Fruit fly (Drosophila melanogaster) whole organism, embryonic: ENCODE results near the gene CG33127.

ENCODE experiments used
- BEAF-32 ChIP-seq: fragments of 200-800 bp; sonication (Bioruptor generic); optimal IDR thresholded peaks from 3 replicates; lab custom pipeline; 2017; ENCODE audit warnings: missing biosample characterization, missing genetic modification characterization, mild to moderate bottlenecking, moderate library complexity, missing genetic modification reagents
- BtbVII ChIP-seq: fragments of 200-800 bp; sonication (Bioruptor generic); optimal IDR thresholded peaks from 3 replicates; lab custom pipeline; 2017; ENCODE audit warnings: missing biosample characterization, mild to moderate bottlenecking, missing genetic modification characterization
- CG10321 ChIP-seq: fragments of 200-800 bp; sonication (Bioruptor generic); IDR thresholded peaks from 2 replicates; pipeline ENCODE4 v1.3.6; 2022; ENCODE audit warnings: missing biosample characterization, missing genetic modification characterization
- CG10462 ChIP-seq: fragments of 200-800 bp; sonication (Bioruptor generic); optimal IDR thresholded peaks from 2 replicates; lab custom pipeline; 2016; ENCODE audit warnings: missing biosample characterization, missing genetic modification characterization
- CG10543 ChIP-seq: fragments of 200-800 bp; sonication (Bioruptor generic); optimal IDR thresholded peaks from 3 replicates; lab custom pipeline; 2017; ENCODE audit warnings: missing biosample characterization, mild to moderate bottlenecking, missing genetic modification characterization, moderate library complexity
- CG11093 ChIP-seq: fragments of 200-800 bp; sonication (Bioruptor generic); IDR thresholded peaks from 3 replicates; pipeline ENCODE4 v1.3.6; 2022; ENCODE audit warnings: missing biosample characterization, missing genetic modification characterization
- CG12071 ChIP-seq: fragments of 200-800 bp; sonication (Bioruptor generic); optimal IDR thresholded peaks from 3 replicates; lab custom pipeline; 2018; ENCODE audit warnings: missing biosample characterization, mild to moderate bottlenecking, missing genetic modification characterization
- CG14710 ChIP-seq: fragments of 200-800 bp; sonication (Bioruptor generic); optimal IDR thresholded peaks from 3 replicates; lab custom pipeline; 2019; ENCODE audit warnings: missing biosample characterization, mild to moderate bottlenecking, missing genetic modification characterization, moderate library complexity
- CG14860 ChIP-seq: fragments of 200-800 bp; sonication (Bioruptor generic); IDR thresholded peaks from 3 replicates; pipeline ENCODE4 v1.3.6; 2022; ENCODE audit warnings: missing biosample characterization, missing genetic modification characterization; ENCODE audit not compliant: partially characterized antibody
- CG14965 ChIP-seq: fragments of 200-800 bp; sonication (Bioruptor generic); optimal IDR thresholded peaks from 2 replicates; lab custom pipeline; 2016; ENCODE audit warnings: missing biosample characterization, missing genetic modification characterization, borderline replicate concordance
- CG1529 ChIP-seq: fragments of 200-800 bp; sonication (Bioruptor generic); optimal IDR thresholded peaks from 3 replicates; lab custom pipeline; 2018; ENCODE audit warnings: missing biosample characterization, missing genetic modification characterization
- CG15514 ChIP-seq: fragments of 200-800 bp; sonication (Bioruptor generic); optimal IDR thresholded peaks from 3 replicates; lab custom pipeline; 2017; ENCODE audit warnings: missing biosample characterization, missing genetic modification characterization, mild to moderate bottlenecking, moderate library complexity, missing genetic modification reagents
- CG17385 ChIP-seq: fragments of 200-800 bp; sonication (Bioruptor generic); optimal IDR thresholded peaks from 3 replicates; lab custom pipeline; 2018; ENCODE audit warnings: missing biosample characterization, mild to moderate bottlenecking, missing genetic modification characterization
- CG17829 ChIP-seq: fragments of 200-800 bp; optimal IDR thresholded peaks from 2 replicates; lab custom pipeline; 2019; ENCODE audit warnings: missing biosample characterization, mild to moderate bottlenecking, missing genetic modification characterization, moderate library complexity
- CG18262 ChIP-seq: fragments of 200-800 bp; optimal IDR thresholded peaks from 3 replicates; lab custom pipeline; 2019; ENCODE audit warnings: missing biosample characterization, mild to moderate bottlenecking, missing genetic modification characterization, moderate library complexity
- CG18599 ChIP-seq: fragments of 200-800 bp; sonication (Bioruptor generic); optimal IDR thresholded peaks from 3 replicates; lab custom pipeline; 2017; ENCODE audit warnings: missing biosample characterization, missing genetic modification characterization, mild to moderate bottlenecking, moderate library complexity, missing genetic modification reagents
- CG18619 ChIP-seq: fragments of 200-800 bp; sonication (Bioruptor generic); optimal IDR thresholded peaks from 3 replicates; lab custom pipeline; 2017; ENCODE audit warnings: missing biosample characterization, mild to moderate bottlenecking, missing genetic modification characterization
- CG2116 ChIP-seq: fragments of 200-800 bp; sonication (Bioruptor generic); optimal IDR thresholded peaks from 3 replicates; lab custom pipeline; 2018; ENCODE audit warnings: missing biosample characterization, mild to moderate bottlenecking, missing genetic modification characterization
- CG3065 ChIP-seq: fragments of 200-800 bp; sonication (Bioruptor generic); optimal IDR thresholded peaks from 2 replicates; lab custom pipeline; 2016; ENCODE audit warnings: missing biosample characterization, missing genetic modification characterization
- CG3838 ChIP-seq: fragments of 200-800 bp; sonication (Bioruptor generic); optimal IDR thresholded peaks from 3 replicates; lab custom pipeline; 2016; ENCODE audit warnings: missing biosample characterization, missing genetic modification characterization
- CG5180 ChIP-seq: fragments of 200-800 bp; sonication (Bioruptor generic); optimal IDR thresholded peaks from 3 replicates; lab custom pipeline; 2017; ENCODE audit warnings: missing biosample characterization, missing genetic modification characterization, mild to moderate bottlenecking, moderate library complexity, missing genetic modification reagents
- CG6689 ChIP-seq: fragments of 200-800 bp; sonication (Bioruptor generic); IDR thresholded peaks from 2 replicates; pipeline ENCODE4 v1.3.6; 2022; ENCODE audit warnings: missing biosample characterization, missing genetic modification characterization
- CG6813 ChIP-seq: fragments of 200-800 bp; sonication (Bioruptor generic); optimal IDR thresholded peaks from 2 replicates; lab custom pipeline; 2017; ENCODE audit warnings: missing biosample characterization, missing genetic modification characterization, mild to moderate bottlenecking, moderate library complexity, missing genetic modification reagents
- CG6854 ChIP-seq: fragments of 200-800 bp; sonication (Bioruptor generic); optimal IDR thresholded peaks from 3 replicates; lab custom pipeline; 2017; ENCODE audit warnings: missing biosample characterization, mild to moderate bottlenecking, missing genetic modification characterization
- CG7271 ChIP-seq: fragments of 200-800 bp; sonication (Bioruptor generic); optimal IDR thresholded peaks from 2 replicates; lab custom pipeline; 2018; ENCODE audit warnings: missing biosample characterization, mild to moderate bottlenecking, missing genetic modification characterization, moderate library complexity
- CG9876 ChIP-seq: fragments of 200-800 bp; sonication (Bioruptor generic); optimal IDR thresholded peaks from 2 replicates; lab custom pipeline; 2016; ENCODE audit warnings: missing biosample characterization, missing genetic modification characterization
- CG9932 ChIP-seq: fragments of 200-800 bp; sonication (Bioruptor generic); IDR thresholded peaks from 2 replicates; pipeline ENCODE4 v1.3.6; 2022; ENCODE audit warnings: missing biosample characterization, missing genetic modification characterization
- CTCF ChIP-seq: fragments of 200-800 bp; sonication (Bioruptor generic); optimal IDR thresholded peaks from 2 replicates; lab custom pipeline; 2017; ENCODE audit warnings: missing biosample characterization, mild to moderate bottlenecking, missing genetic modification characterization, moderate library complexity
- Dp ChIP-seq: fragments of 200-800 bp; sonication (Bioruptor generic); optimal IDR thresholded peaks from 2 replicates; lab custom pipeline; 2018; ENCODE audit warnings: missing biosample characterization, mild to moderate bottlenecking, missing genetic modification characterization, moderate library complexity
- E2f2 ChIP-seq: fragments of 200-800 bp; sonication (Bioruptor generic); IDR thresholded peaks from 2 replicates; pipeline ENCODE4 v1.3.6; 2022; ENCODE audit warnings: missing biosample characterization, missing genetic modification characterization
- H2.0 ChIP-seq: fragments of 200-800 bp; sonication (Bioruptor generic); IDR thresholded peaks from 2 replicates; pipeline ENCODE4 v1.3.6; 2022; ENCODE audit warnings: missing biosample characterization, missing genetic modification characterization
- HmgZ ChIP-seq: fragments of 200-800 bp; sonication (Bioruptor generic); optimal IDR thresholded peaks from 2 replicates; lab custom pipeline; 2018; ENCODE audit warnings: missing biosample characterization, mild to moderate bottlenecking, missing genetic modification characterization
- Hr39 ChIP-seq: fragments of >200 bp; optimal IDR thresholded peaks from 2 replicates; lab custom pipeline; 2017
- MBD-R2 ChIP-seq: fragments of 200-800 bp; sonication (Bioruptor generic); IDR thresholded peaks from 2 replicates; pipeline ENCODE4 v1.3.6; 2022; ENCODE audit warnings: missing biosample characterization, missing genetic modification characterization
- Myb ChIP-seq: fragments of 200-800 bp; sonication (Bioruptor generic); optimal IDR thresholded peaks from 2 replicates; lab custom pipeline; 2016; ENCODE audit warnings: missing biosample characterization, missing genetic modification characterization
- Sry-β ChIP-seq: fragments of 200-800 bp; sonication (Bioruptor generic); optimal IDR thresholded peaks from 2 replicates; lab custom pipeline; 2018; ENCODE audit warnings: missing biosample characterization, mild to moderate bottlenecking, missing genetic modification characterization, moderate library complexity
- Tbp ChIP-seq: fragments of >200 bp; optimal IDR thresholded peaks from 2 replicates; lab custom pipeline; 2018; ENCODE audit warnings: missing biosample characterization, missing genetic modification characterization
- ab ChIP-seq: fragments of 200-800 bp; sonication (Bioruptor generic); optimal IDR thresholded peaks from 2 replicates; lab custom pipeline; 2016; ENCODE audit warnings: missing biosample characterization, missing genetic modification characterization
- al ChIP-seq: fragments of 200-800 bp; sonication (Bioruptor generic); IDR thresholded peaks from 2 replicates; pipeline ENCODE4 v1.3.6; 2022; ENCODE audit warnings: missing biosample characterization, missing genetic modification characterization
- ase ChIP-seq: fragments of 200-800 bp; sonication (Bioruptor generic); IDR thresholded peaks from 3 replicates; pipeline ENCODE4 v1.3.6; 2022; ENCODE audit warnings: missing biosample characterization, missing genetic modification characterization
- bcd ChIP-seq: fragments of 200-800 bp; sonication (Bioruptor generic); optimal IDR thresholded peaks from 2 replicates; lab custom pipeline; 2017; ENCODE audit warnings: missing biosample characterization, mild to moderate bottlenecking, missing genetic modification characterization
- bigmax ChIP-seq: fragments of 200-800 bp; sonication (Bioruptor generic); optimal IDR thresholded peaks from 2 replicates; lab custom pipeline; 2018; ENCODE audit warnings: missing biosample characterization, mild to moderate bottlenecking, missing genetic modification characterization
- crc ChIP-seq: fragments of 200-800 bp; sonication (Bioruptor generic); optimal IDR thresholded peaks from 2 replicates; lab custom pipeline; 2016; ENCODE audit warnings: missing biosample characterization, missing genetic modification characterization
- exex ChIP-seq: fragments of 200-800 bp; sonication (Bioruptor generic); optimal IDR thresholded peaks from 4 replicates; lab custom pipeline; 2018; ENCODE audit warnings: missing biosample characterization, mild to moderate bottlenecking, missing genetic modification characterization, moderate library complexity
- gfzf ChIP-seq: fragments of 200-800 bp; sonication (Bioruptor generic); optimal IDR thresholded peaks from 2 replicates; lab custom pipeline; 2016; ENCODE audit warnings: missing biosample characterization, mild to moderate bottlenecking, missing genetic modification characterization, moderate library complexity
- jigr1 ChIP-seq: fragments of 200-800 bp; sonication (Bioruptor generic); IDR thresholded peaks from 3 replicates; pipeline ENCODE4 v1.3.6; 2022; ENCODE audit warnings: missing biosample characterization, missing genetic modification characterization
- otp ChIP-seq: fragments of 200-800 bp; sonication (Bioruptor generic); IDR thresholded peaks from 3 replicates; pipeline ENCODE4, ENCODE4 v1.3.6; 2022; ENCODE audit warnings: missing biosample characterization, missing genetic modification characterization
- pb ChIP-seq: fragments of 200-800 bp; sonication (Bioruptor generic); optimal IDR thresholded peaks from 3 replicates; lab custom pipeline; 2016; ENCODE audit warnings: missing biosample characterization, missing genetic modification characterization
- pfk ChIP-seq: fragments of 200-800 bp; sonication (Bioruptor generic); optimal IDR thresholded peaks from 2 replicates; lab custom pipeline; 2018; ENCODE audit warnings: missing biosample characterization, mild to moderate bottlenecking, missing genetic modification characterization, moderate library complexity
- pho ChIP-seq: fragments of 200-800 bp; sonication (Bioruptor generic); optimal IDR thresholded peaks from 2 replicates; lab custom pipeline; 2016; ENCODE audit warnings: missing biosample characterization, missing genetic modification characterization
- slbo ChIP-seq: fragments of 200-800 bp; sonication (Bioruptor generic); IDR thresholded peaks from 2 replicates; pipeline ENCODE4 v1.3.6; 2022; ENCODE audit warnings: missing biosample characterization, missing genetic modification characterization
- ttk ChIP-seq: fragments of 200-800 bp; sonication (Bioruptor generic); IDR thresholded peaks from 2 replicates; pipeline ENCODE4 v2.1.2; 2022; ENCODE audit warnings: missing biosample characterization, missing genetic modification characterization
- unpg ChIP-seq: fragments of 200-800 bp; sonication (Bioruptor generic); optimal IDR thresholded peaks from 3 replicates; lab custom pipeline; 2018; ENCODE audit warnings: missing biosample characterization, mild to moderate bottlenecking, missing genetic modification characterization, moderate library complexity

Gene CG33127

dm6 chr2L:292301-292700 is 29.6 kb upstream of the CG33127 start, which contains the start of gene CG11562 (continued):
- TF ChIP-seq CG18619 (no peak), CTCF (GFP tag; lab: Kevin White, UChicago) (peak; percentile 44), pho (GFP tag; lab: Kevin White, UChicago) (no peak), CG17829 (tag; lab: Kevin White, UChicago) (no peak), CG3065 (no peak), unpg (GFP tag; lab: Kevin White, UChicago) (no peak), CG18262 (tag; lab: Kevin White, UChicago) (no peak), Tbp (no peak), ase (GFP tag; lab: Robert Waterston, UW) (no peak), CG1529 (GFP tag; lab: Kevin White, UChicago) (no peak), bcd (GFP tag; lab: Kevin White, UChicago) (no peak), CG9876 (GFP tag; lab: Kevin White, UChicago) (no peak), CG17385 (GFP tag; lab: Kevin White, UChicago) (no peak), CG14710 (no peak), exex (no peak), CG6813 (no peak), CG18599 (GFP tag; lab: Kevin White, UChicago) (no peak), slbo (GFP tag; lab: Robert Waterston, UW) (no peak), gfzf (GFP tag; lab: Kevin White, UChicago) (peak; percentile 76), Dp (GFP tag; lab: Kevin White, UChicago) (peak; percentile 90), crc (GFP tag; lab: Kevin White, UChicago) (no peak), CG6689 (no peak), Hr39 (lab: Kevin White, UChicago) (no peak), pfk (no peak), CG10543 (GFP tag; lab: Kevin White, UChicago) (no peak), CG10462 (GFP tag; lab: Kevin White, UChicago) (no peak), ab (GFP tag; lab: Kevin White, UChicago) (no peak), jigr1 (GFP tag; lab: Robert Waterston, UW) (no peak), CG2116 (peak; percentile 32), al (GFP tag; lab: Robert Waterston, UW) (no peak), CG15514 (GFP tag; lab: Kevin White, UChicago) (peak; percentile 63), CG10321 (no peak), CG3838 (GFP tag; lab: Kevin White, UChicago) (no peak), BtbVII (GFP tag; lab: Kevin White, UChicago) (no peak), Myb (GFP tag; lab: Kevin White, UChicago) (peak; percentile 13), CG14965 (GFP tag; lab: Kevin White, UChicago) (no peak), MBD-R2 (GFP tag; lab: Robert Waterston, UW) (peak; percentile 75), H2.0 (GFP tag; lab: Robert Waterston, UW) (no peak), otp (GFP tag; lab: Robert Waterston, UW) (no peak), CG12071 (GFP tag; lab: Kevin White, UChicago) (no peak), E2f2 (peak; percentile 91), pb (GFP tag; lab: Kevin White, UChicago) (no peak), BEAF-32 (GFP tag; lab: Kevin White, UChicago) (peak; percentile 10), CG9932 (GFP tag; lab: Robert Waterston, UW) (no peak), CG7271 (tag; lab: Kevin White, UChicago) (no peak), CG6854 (GFP tag; lab: Kevin White, UChicago) (no peak), CG5180 (GFP tag; lab: Kevin White, UChicago) (no peak), CG11093 (GFP tag; lab: Robert Waterston, UW) (no peak), CG14860 (no peak), HmgZ (peak; percentile 27), bigmax (GFP tag; lab: Kevin White, UChicago) (peak; percentile 94), ttk (GFP tag; lab: Robert Waterston, UW) (no peak), Sry-β (GFP tag; lab: Kevin White, UChicago) (no peak)
